Worm (Caenorhabditis elegans): Measurements from ENCODE around the gene pnp-1.

Gene pnp-1

DNA sequence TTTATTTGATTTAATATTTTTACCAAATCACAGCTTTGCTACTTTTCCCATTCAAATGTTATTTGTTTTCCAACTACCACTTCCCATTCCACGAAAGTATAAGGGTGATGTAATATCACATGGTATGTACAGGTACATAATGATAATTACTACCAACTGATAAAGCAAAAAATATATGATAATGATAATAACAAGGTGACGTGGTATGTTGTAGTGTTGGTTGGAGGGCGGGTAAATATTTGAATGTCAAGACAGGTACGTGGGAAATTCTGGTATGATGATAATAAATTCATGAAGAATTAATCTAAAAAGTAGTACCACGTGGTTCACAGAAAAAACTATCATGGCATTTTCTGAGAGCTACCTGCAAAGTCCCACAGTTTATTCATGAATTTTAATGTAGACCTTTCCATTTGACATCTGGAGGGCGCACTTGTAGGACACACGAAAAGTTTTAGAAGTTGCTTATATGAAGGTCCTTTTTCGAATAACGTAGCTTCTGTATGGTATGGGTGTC is 6.2 kb downstream of the pnp-1 start (continued):
- peak; percentile 64 for TF ChIP-seq hlh-30 (tag; optimal IDR thresholded peaks at IDR 0.05; ENCODE audit: insufficient read depth)
- no peak for TF ChIP-seq ceh-44 (GFP tag; IDR thresholded peaks at IDR 0.05)
- peak; percentile 91 for TF ChIP-seq dve-1 (tag; optimal IDR thresholded peaks at IDR 0.05; ENCODE audit: insufficient read depth)
- peak; percentile 60 for TF ChIP-seq mxl-3 (GFP tag; optimal IDR thresholded peaks at IDR 0.05)
- TF ChIP-seq T20F7.1 (GFP tag; optimal IDR thresholded peaks at IDR 0.05) = peak; percentile 48
- no peak for TF ChIP-seq ZK337.2 (GFP tag; IDR thresholded peaks at IDR 0.05)
- TF ChIP-seq dpl-1 (GFP tag; optimal IDR thresholded peaks at IDR 0.05) = no peak
- TF ChIP-seq F10B5.3 (tag; optimal IDR thresholded peaks at IDR 0.05) = no peak
- no peak for TF ChIP-seq egl-43 (GFP tag; IDR thresholded peaks at IDR 0.05)
- TF ChIP-seq lin-13 (GFP tag; optimal IDR thresholded peaks at IDR 0.05) = no peak
- TF ChIP-seq dmd-6 (GFP tag; IDR thresholded peaks at IDR 0.05) = peak; percentile 74
- TF ChIP-seq nhr-111 (GFP tag; optimal IDR thresholded peaks at IDR 0.05) = no peak
- peak; percentile 23; the same call in 1 of the 2 replicates for TF ChIP-seq lin-1 (GFP tag; IDR thresholded peaks at IDR 0.05)
- no peak for TF ChIP-seq unc-130 (GFP tag; optimal IDR thresholded peaks at IDR 0.05)
- TF ChIP-seq F26F4.8 (GFP tag; conservative IDR thresholded peaks at IDR 0.05) = no peak
- no peak for TF ChIP-seq nhr-41 (GFP tag; IDR thresholded peaks at IDR 0.05)
- TF ChIP-seq zfp-2 (tag; optimal IDR thresholded peaks at IDR 0.05) = no peak
- no peak for TF ChIP-seq vab-7 (GFP tag; IDR thresholded peaks at IDR 0.05)
- TF ChIP-seq lin-29 (GFP tag; IDR thresholded peaks at IDR 0.05) = no peak
- peak; percentile 50 for TF ChIP-seq gei-8 (GFP tag; optimal IDR thresholded peaks at IDR 0.05)
- TF ChIP-seq madf-5 (GFP tag; IDR thresholded peaks at IDR 0.05) = no peak
- peak in 1 of 2 experiments; percentile 13 for TF ChIP-seq lsy-2 (tag; optimal IDR thresholded peaks at IDR 0.05)

DNA sequence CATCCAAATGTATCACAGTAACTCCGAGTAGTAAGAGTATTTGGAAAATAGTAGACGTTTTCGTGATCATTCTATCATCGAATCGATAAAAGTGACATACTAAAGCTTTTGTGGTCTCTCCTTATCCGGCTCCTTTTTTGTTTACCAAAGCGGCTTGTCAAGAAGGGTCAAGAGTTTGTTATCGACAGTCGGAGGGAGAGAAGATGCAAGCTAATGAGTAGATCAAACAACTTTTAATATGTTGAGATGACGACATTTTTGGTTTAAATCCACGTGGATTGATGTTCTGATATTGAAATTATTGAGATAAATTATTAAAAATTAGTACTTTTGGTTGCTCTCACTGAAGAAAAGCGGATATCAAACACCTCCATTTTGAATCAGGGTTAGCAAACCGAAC is 6.7 kb downstream of the pnp-1 start, which contains the start of gene T21D12.7:
Gene T21D12.7, minus strand, starts transcription at position 101 of the 400 bp plus-strand sequence.
- TF ChIP-seq ZK546.5 (tag; optimal IDR thresholded peaks at IDR 0.05) (no peak), lin-1 (GFP tag; IDR thresholded peaks at IDR 0.05) (no peak), set-16 (GFP tag; IDR thresholded peaks at IDR 0.05) (no peak), hif-1 (tag; optimal IDR thresholded peaks at IDR 0.05) (no peak), ceh-28 (tag; optimal IDR thresholded peaks at IDR 0.05) (no peak), nhr-77 (tag; optimal IDR thresholded peaks at IDR 0.05) (no peak), ZK337.2 (GFP tag; IDR thresholded peaks at IDR 0.05) (no peak), dpl-1 (GFP tag; optimal IDR thresholded peaks at IDR 0.05) (no peak), R02D3.7 (tag; optimal IDR thresholded peaks at IDR 0.05) (no peak), hlh-30 (tag; optimal IDR thresholded peaks at IDR 0.05; ENCODE audit: insufficient read depth) (no peak), lin-38 (GFP tag; IDR thresholded peaks at IDR 0.05) (no peak), unc-39 (tag; optimal IDR thresholded peaks at IDR 0.05) (no peak), hlh-11 (tag; optimal IDR thresholded peaks at IDR 0.05) (no peak), lim-7 (GFP tag; IDR thresholded peaks at IDR 0.05) (no peak), dmd-6 (GFP tag; IDR thresholded peaks at IDR 0.05) (no peak), D1046.2 (GFP tag; IDR thresholded peaks at IDR 0.05) (no peak), pqm-1 (tag; optimal IDR thresholded peaks at IDR 0.05) (no peak), daf-19 (GFP tag; conservative IDR thresholded peaks at IDR 0.05) (no peak)

DNA sequence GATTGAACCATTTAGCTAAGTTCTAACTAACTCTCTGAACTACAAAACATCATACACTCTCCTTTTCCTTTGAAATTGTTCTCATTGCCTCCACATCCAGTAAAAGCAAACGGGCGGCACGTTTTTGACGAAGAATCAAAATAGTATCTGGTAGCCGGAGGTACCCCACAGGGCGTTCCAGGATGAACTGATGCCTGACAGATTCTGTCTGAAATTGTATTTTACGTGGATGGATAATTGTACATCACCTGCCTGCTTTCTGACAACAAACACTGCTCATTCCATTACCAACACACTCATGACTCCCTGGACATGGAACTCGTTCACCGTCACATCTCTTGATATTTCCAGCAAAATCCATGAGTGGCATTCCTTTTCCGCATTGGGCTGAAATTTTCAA is 7.7 kb downstream of the pnp-1 start:
- TF ChIP-seq lin-38 (GFP tag; IDR thresholded peaks at IDR 0.05) (no peak), unc-62 (GFP tag; optimal IDR thresholded peaks at IDR 0.05 in 1 of 2) (peak in 1 of 2 experiments; percentile 89), unc-62 (tag; optimal IDR thresholded peaks at IDR 0.05) (no peak)
